Worm (Caenorhabditis elegans) whole organism, early embryonic: Measurements from ENCODE around the gene ced-5.

ENCODE experiments used
- B0310.2 ChIP-seq: sonication (generic microtip); optimal IDR thresholded peaks from 2 replicates; lab custom pipeline; 2016; ENCODE audit warnings: mild to moderate bottlenecking, missing genetic modification characterization, missing compliant biosample characterization
- aly-1 ChIP-seq: sonication (generic microtip); optimal IDR thresholded peaks from 2 replicates; lab custom pipeline; 2016; ENCODE audit warnings: missing genetic modification characterization, missing compliant biosample characterization
- ama-1 ChIP-seq: fragments of 150-350 bp; optimal IDR thresholded peaks from 2 replicates; lab custom pipeline; 2014
- ceh-13 ChIP-seq: fragments of 200-800 bp; sonication (Bioruptor generic); optimal IDR thresholded peaks from 2 replicates; lab custom pipeline; 2018; ENCODE audit warnings: mild to moderate bottlenecking, missing genetic modification characterization, missing compliant biosample characterization
- ceh-36 ChIP-seq: sonication (generic microtip); optimal IDR thresholded peaks from 2 replicates; lab custom pipeline; 2016; ENCODE audit warnings: missing genetic modification characterization, inconsistent platforms, missing compliant biosample characterization
- ets-7 ChIP-seq: sonication (generic microtip); optimal IDR thresholded peaks from 2 replicates; lab custom pipeline; 2016; ENCODE audit warnings: missing genotype, missing genetic modification characterization, missing compliant biosample characterization
- flt-1 ChIP-seq: fragments of 200-800 bp; sonication (Bioruptor generic); IDR thresholded peaks from 2 replicates; pipeline ENCODE4 v1.3.6; 2022; ENCODE audit warnings: missing genetic modification characterization, missing compliant biosample characterization
- hmbx-1 ChIP-seq: sonication (generic microtip); optimal IDR thresholded peaks from 2 replicates; lab custom pipeline; 2016; ENCODE audit warnings: mild to moderate bottlenecking, missing genetic modification characterization, missing compliant biosample characterization
- hmg-4 ChIP-seq: fragments of 200-800 bp; sonication (Bioruptor generic); optimal IDR thresholded peaks from 2 replicates; lab custom pipeline; 2018; ENCODE audit warnings: mild to moderate bottlenecking, missing genetic modification characterization, missing compliant biosample characterization
- pes-1 ChIP-seq: fragments of 200-800 bp; sonication (Bioruptor generic); IDR thresholded peaks from 2 replicates; pipeline ENCODE4 v1.3.6; 2022; ENCODE audit warnings: missing genetic modification reagents, missing genetic modification characterization, missing compliant biosample characterization
- scrt-1 ChIP-seq: fragments of 200-800 bp; sonication (Bioruptor generic); IDR thresholded peaks from 2 replicates; pipeline ENCODE4 v1.3.6; 2022; ENCODE audit warnings: missing genetic modification characterization, missing compliant biosample characterization
- sea-1 ChIP-seq: fragments of 200-800 bp; sonication (Bioruptor generic); conservative IDR thresholded peaks from 2 replicates; pipeline ENCODE4 v1.3.6; 2022; ENCODE audit warnings: missing genetic modification characterization, missing compliant biosample characterization
- tbx-37 ChIP-seq: fragments of 200-800 bp; sonication (Bioruptor generic); conservative IDR thresholded peaks from 2 replicates; pipeline ENCODE4 v1.3.6; 2022; ENCODE audit warnings: missing genetic modification reagents, missing genetic modification characterization, missing compliant biosample characterization

DNA sequence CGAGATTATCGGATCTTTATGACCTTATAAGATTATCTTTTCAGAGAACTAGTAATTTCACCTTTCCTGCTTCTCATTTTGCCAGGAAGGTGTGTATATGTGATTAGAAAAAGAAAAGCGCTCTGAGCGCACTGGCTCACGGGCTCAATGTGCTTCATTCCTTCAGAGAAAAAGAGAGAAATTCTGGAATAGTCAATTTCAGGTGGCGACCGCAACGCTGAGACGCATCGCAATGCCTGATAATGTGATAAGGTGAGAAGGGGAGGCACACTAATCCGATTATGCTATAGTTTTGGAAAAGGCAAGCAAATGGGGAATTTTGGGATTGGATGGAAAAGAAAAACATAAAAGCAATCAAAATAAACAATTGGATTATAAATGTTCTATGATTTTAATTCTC lies 22.1 kb downstream of the ced-5 start:
- TF ChIP-seq ama-1 (lab: Kevin White, UChicago): no peak
- TF ChIP-seq flt-1: no peak
- TF ChIP-seq ets-7 (tag; lab: Kevin White, UChicago): no peak
- TF ChIP-seq aly-1 (tag; lab: Kevin White, UChicago): no peak
- no peak for TF ChIP-seq scrt-1
- no peak for TF ChIP-seq B0310.2
- no peak for TF ChIP-seq sea-1
- TF ChIP-seq tbx-37 (GFP tag; lab: Robert Waterston, UW): no peak
- TF ChIP-seq ceh-13 (GFP tag; lab: Kevin White, UChicago): no peak
- no peak for TF ChIP-seq ceh-36 (tag; lab: Kevin White, UChicago)
- TF ChIP-seq pes-1 (GFP tag; lab: Robert Waterston, UW): no peak
- TF ChIP-seq hmg-4 (GFP tag; lab: Kevin White, UChicago): no peak
- no peak for TF ChIP-seq hmbx-1 (tag; lab: Kevin White, UChicago)
